Worm (Caenorhabditis elegans) whole organism, late embryonic: Measurements from ENCODE around the gene eelo-2.

Source experiments
- ceh-31 ChIP-seq: sonication (generic microtip); optimal IDR thresholded peaks from 2 replicates; lab custom pipeline; 2016; ENCODE audit warnings: missing genetic modification characterization, missing compliant biosample characterization
- ceh-9 ChIP-seq: sonication (generic microtip); optimal IDR thresholded peaks from 2 replicates; lab custom pipeline; 2016; ENCODE audit warnings: mild to moderate bottlenecking, missing genetic modification characterization, inconsistent platforms, missing compliant biosample characterization
- che-1 ChIP-seq: sonication (generic microtip); optimal IDR thresholded peaks from 2 replicates; lab custom pipeline; 2016; ENCODE audit warnings: mild to moderate bottlenecking, missing genetic modification characterization, missing compliant biosample characterization
- fax-1 ChIP-seq: sonication (generic microtip); optimal IDR thresholded peaks from 2 replicates; lab custom pipeline; 2016; ENCODE audit warnings: missing genotype, missing genetic modification characterization, missing compliant biosample characterization
- nhr-11 ChIP-seq: fragments of 150-350 bp; optimal IDR thresholded peaks from 2 replicates; lab custom pipeline; 2014; ENCODE audit warnings: missing biosample characterization, missing genetic modification characterization
- pag-3 ChIP-seq: sonication (generic microtip); optimal IDR thresholded peaks from 2 replicates; lab custom pipeline; 2016; ENCODE audit warnings: missing compliant biosample characterization, missing genetic modification characterization, borderline replicate concordance
- pha-4 ChIP-seq: fragments of 150-350 bp; optimal IDR thresholded peaks from 2 replicates; lab custom pipeline; 2018; ENCODE audit warnings: missing biosample characterization, missing genetic modification reagents, missing genetic modification characterization
- pqm-1 ChIP-seq: sonication (generic microtip); optimal IDR thresholded peaks from 2 replicates; lab custom pipeline; 2016; ENCODE audit warnings: missing genetic modification characterization, missing compliant biosample characterization
- ref-2 ChIP-seq: sonication (generic microtip); optimal IDR thresholded peaks from 2 replicates; lab custom pipeline; 2016; ENCODE audit warnings: missing genetic modification characterization, missing compliant biosample characterization

- no peak for TF ChIP-seq ref-2 (tag; lab: Kevin White, UChicago)
- TF ChIP-seq pha-4 (tag; lab: Kevin White, UChicago): no peak
- TF ChIP-seq pag-3: no peak
- no peak for TF ChIP-seq pqm-1 (tag; lab: Kevin White, UChicago)
- no peak for TF ChIP-seq fax-1 (tag; lab: Kevin White, UChicago)
- TF ChIP-seq che-1 (tag; lab: Kevin White, UChicago): no peak
- no peak for TF ChIP-seq nhr-11
- TF ChIP-seq ceh-9 (tag; lab: Kevin White, UChicago): no peak
- TF ChIP-seq ceh-31 (tag; lab: Kevin White, UChicago): no peak
These were observed 14.8 kb downstream of the eelo-2 start, which contains the start of gene F26D10.13 for ce11 chrIV:17264714-17265113.
